Fruit fly (Drosophila melanogaster) whole organism, embryonic: ENCODE measurements around the gene CG31680.

Experiments
- Abd-B ChIP-seq: fragments of 200-800 bp; sonication (Bioruptor generic); optimal IDR thresholded peaks from 2 replicates; lab custom pipeline; 2018; ENCODE audit warnings: missing biosample characterization, mild to moderate bottlenecking, missing genetic modification characterization, moderate library complexity
- Aef1 ChIP-seq: fragments of 200-800 bp; sonication (Bioruptor generic); IDR thresholded peaks from 3 replicates; pipeline ENCODE4 v1.3.6; 2022; ENCODE audit warnings: missing biosample characterization, missing genetic modification characterization
- Atf6 ChIP-seq: fragments of 200-800 bp; sonication (Bioruptor generic); IDR thresholded peaks from 2 replicates; pipeline ENCODE4 v1.3.6; 2022; ENCODE audit warnings: missing biosample characterization, missing genetic modification characterization
- C15 ChIP-seq: fragments of 200-800 bp; sonication (Bioruptor generic); IDR thresholded peaks from 3 replicates; pipeline ENCODE4 v1.3.6; 2022; ENCODE audit warnings: missing biosample characterization, missing genetic modification characterization
- CG10321 ChIP-seq: fragments of 200-800 bp; sonication (Bioruptor generic); IDR thresholded peaks from 2 replicates; pipeline ENCODE4 v1.3.6; 2022; ENCODE audit warnings: missing biosample characterization, missing genetic modification characterization
- CG10462 ChIP-seq: fragments of 200-800 bp; sonication (Bioruptor generic); optimal IDR thresholded peaks from 2 replicates; lab custom pipeline; 2016; ENCODE audit warnings: missing biosample characterization, missing genetic modification characterization
- CG12155 ChIP-seq: fragments of 200-800 bp; sonication (Bioruptor generic); optimal IDR thresholded peaks from 3 replicates; lab custom pipeline; 2016; ENCODE audit warnings: missing biosample characterization, missing genetic modification characterization
- CG12391 ChIP-seq: fragments of 200-800 bp; sonication (Bioruptor generic); optimal IDR thresholded peaks from 3 replicates; lab custom pipeline; 2018; ENCODE audit warnings: missing biosample characterization, mild to moderate bottlenecking, missing genetic modification characterization, moderate library complexity
- CG14014 ChIP-seq: fragments of 200-800 bp; sonication (Bioruptor generic); IDR thresholded peaks from 2 replicates; pipeline ENCODE4 v1.3.6; 2022; ENCODE audit warnings: missing biosample characterization, missing genetic modification characterization
- CG14710 ChIP-seq: fragments of 200-800 bp; sonication (Bioruptor generic); optimal IDR thresholded peaks from 3 replicates; lab custom pipeline; 2019; ENCODE audit warnings: missing biosample characterization, mild to moderate bottlenecking, missing genetic modification characterization, moderate library complexity
- CG16863 ChIP-seq: fragments of 200-800 bp; sonication (Bioruptor generic); optimal IDR thresholded peaks from 3 replicates; lab custom pipeline; 2016; ENCODE audit warnings: missing biosample characterization, missing genetic modification characterization
- CG17328 ChIP-seq: fragments of 200-800 bp; sonication (Bioruptor generic); IDR thresholded peaks from 2 replicates; pipeline ENCODE4 v1.3.6; 2022; ENCODE audit warnings: missing biosample characterization, missing genetic modification characterization
- CG18262 ChIP-seq: fragments of 200-800 bp; optimal IDR thresholded peaks from 3 replicates; lab custom pipeline; 2019; ENCODE audit warnings: missing biosample characterization, mild to moderate bottlenecking, missing genetic modification characterization, moderate library complexity
- CG31365 ChIP-seq: fragments of 200-800 bp; sonication (Bioruptor generic); optimal IDR thresholded peaks from 2 replicates; lab custom pipeline; 2018; ENCODE audit warnings: missing biosample characterization, mild to moderate bottlenecking, missing genetic modification characterization
- CG34224 ChIP-seq: fragments of 200-800 bp; sonication (Bioruptor generic); IDR thresholded peaks from 3 replicates; pipeline ENCODE4 v1.3.6; 2022; ENCODE audit warnings: missing biosample characterization, missing genetic modification characterization; ENCODE audit not compliant: partially characterized antibody
- CG7556 ChIP-seq: fragments of 200-800 bp; sonication (Bioruptor generic); optimal IDR thresholded peaks from 2 replicates; lab custom pipeline; 2017; ENCODE audit warnings: missing biosample characterization, mild to moderate bottlenecking, missing genetic modification characterization
- CG8281 ChIP-seq: fragments of 200-800 bp; sonication (Bioruptor generic); optimal IDR thresholded peaks from 2 replicates; lab custom pipeline; 2018; ENCODE audit warnings: missing biosample characterization, mild to moderate bottlenecking, missing genetic modification characterization, moderate library complexity
- CG9215 ChIP-seq: fragments of 200-800 bp; sonication (Bioruptor generic); IDR thresholded peaks from 2 replicates; pipeline ENCODE4 v1.3.6; 2022; ENCODE audit warnings: missing biosample characterization, missing genetic modification characterization
- CG9876 ChIP-seq: fragments of 200-800 bp; sonication (Bioruptor generic); optimal IDR thresholded peaks from 2 replicates; lab custom pipeline; 2016; ENCODE audit warnings: missing biosample characterization, missing genetic modification characterization
- Chrac-16 ChIP-seq: fragments of 200-800 bp; sonication (Bioruptor generic); optimal IDR thresholded peaks from 3 replicates; lab custom pipeline; 2016; ENCODE audit warnings: missing biosample characterization, missing genetic modification characterization
- D19B ChIP-seq: fragments of 200-800 bp; sonication (Bioruptor generic); optimal IDR thresholded peaks from 2 replicates; lab custom pipeline; 2017; ENCODE audit warnings: missing biosample characterization, mild to moderate bottlenecking, missing genetic modification characterization
- Deaf1 ChIP-seq: fragments of 200-800 bp; optimal IDR thresholded peaks from 3 replicates; lab custom pipeline; 2019; ENCODE audit warnings: missing biosample characterization, mild to moderate bottlenecking, missing genetic modification characterization, moderate library complexity
- Dref ChIP-seq: fragments of 200-800 bp; sonication (Bioruptor generic); IDR thresholded peaks from 2 replicates; pipeline ENCODE4 v1.3.6; 2022; ENCODE audit warnings: missing biosample characterization, missing genetic modification characterization
- Drgx ChIP-seq: fragments of 200-800 bp; sonication (Bioruptor generic); IDR thresholded peaks from 2 replicates; pipeline ENCODE4 v1.3.6; 2022; ENCODE audit warnings: missing biosample characterization, missing genetic modification characterization
- E2f1 ChIP-seq: fragments of 200-800 bp; sonication (Bioruptor generic); IDR thresholded peaks from 2 replicates; pipeline ENCODE4 v1.3.6; 2022; ENCODE audit warnings: missing biosample characterization, missing genetic modification characterization
- Ets65A ChIP-seq: fragments of 200-800 bp; sonication (Bioruptor generic); peaks from one replicate; lab custom pipeline; 2016; ENCODE audit warnings: missing biosample characterization, missing genetic modification characterization
- Fer3 ChIP-seq: fragments of 200-800 bp; sonication (Bioruptor generic); optimal IDR thresholded peaks from 2 replicates; lab custom pipeline; 2018; ENCODE audit warnings: missing biosample characterization, mild to moderate bottlenecking, missing genetic modification characterization, moderate library complexity
- HmgD ChIP-seq: fragments of 200-800 bp; sonication (Bioruptor generic); optimal IDR thresholded peaks from 3 replicates; lab custom pipeline; 2016; ENCODE audit warnings: missing biosample characterization, missing genetic modification characterization
- Kr ChIP-seq: fragments of 200-800 bp; sonication (Bioruptor generic); optimal IDR thresholded peaks from 2 replicates; lab custom pipeline; 2017; ENCODE audit warnings: missing biosample characterization, mild to moderate bottlenecking, missing genetic modification characterization
- Ravus ChIP-seq: fragments of 200-800 bp; sonication (Bioruptor generic); IDR thresholded peaks from 2 replicates; pipeline ENCODE4 v1.3.6; 2022; ENCODE audit warnings: missing biosample characterization, missing genetic modification characterization
- Rx ChIP-seq: fragments of 200-800 bp; sonication (Bioruptor generic); IDR thresholded peaks from 2 replicates; pipeline ENCODE4 v1.3.6; 2022; ENCODE audit warnings: missing biosample characterization, missing genetic modification characterization
- Xrp1 ChIP-seq: fragments of 200-800 bp; sonication (Bioruptor generic); IDR thresholded peaks from 2 replicates; pipeline ENCODE4 v1.3.6; 2022; ENCODE audit warnings: missing biosample characterization, missing genetic modification characterization
- ab ChIP-seq: fragments of 200-800 bp; sonication (Bioruptor generic); optimal IDR thresholded peaks from 2 replicates; lab custom pipeline; 2016; ENCODE audit warnings: missing biosample characterization, missing genetic modification characterization
- aop ChIP-seq: fragments of 200-800 bp; sonication (Bioruptor generic); IDR thresholded peaks from 2 replicates; pipeline ENCODE4 v1.3.6; 2022; ENCODE audit warnings: missing biosample characterization, missing genetic modification characterization
- ash1 ChIP-seq: fragments of 200-800 bp; sonication (Bioruptor generic); optimal IDR thresholded peaks from 2 replicates; lab custom pipeline; 2018; ENCODE audit warnings: missing biosample characterization, mild to moderate bottlenecking, missing genetic modification characterization
- caup ChIP-seq: fragments of 200-800 bp; sonication (Bioruptor generic); optimal IDR thresholded peaks from 3 replicates; lab custom pipeline; 2017; ENCODE audit warnings: missing biosample characterization, mild to moderate bottlenecking, missing genetic modification characterization, moderate library complexity; ENCODE audit not compliant: severe bottlenecking
- crc ChIP-seq: fragments of 200-800 bp; sonication (Bioruptor generic); optimal IDR thresholded peaks from 2 replicates; lab custom pipeline; 2016; ENCODE audit warnings: missing biosample characterization, missing genetic modification characterization
- dati ChIP-seq: fragments of 200-800 bp; sonication (Bioruptor generic); IDR thresholded peaks from 2 replicates; pipeline ENCODE4 v1.3.6; 2022; ENCODE audit warnings: missing biosample characterization, missing genetic modification characterization
- dpn ChIP-seq, 2 experiments: fragments of 200-800 bp; sonication (Bioruptor generic); optimal IDR thresholded peaks; 3 replicates each; lab custom pipeline; 2016; ENCODE audit warnings: missing biosample characterization in 2 of 2, missing genetic modification characterization in 2 of 2
- eve ChIP-seq, 2 experiments: fragments of >200 bp; optimal IDR thresholded peaks; 2 replicates each; lab custom pipeline; 2017; ENCODE audit warnings: missing biosample characterization in 2 of 2, missing genetic modification characterization in 2 of 2
- ftz-f1 ChIP-seq: fragments of 200-800 bp; sonication (Bioruptor generic); optimal IDR thresholded peaks from 2 replicates; lab custom pipeline; 2016; ENCODE audit warnings: missing biosample characterization, missing genetic modification characterization
- gcm ChIP-seq: fragments of 200-800 bp; sonication (Bioruptor generic); optimal IDR thresholded peaks from 2 replicates; lab custom pipeline; 2019; ENCODE audit warnings: missing biosample characterization, mild to moderate bottlenecking, missing genetic modification characterization, moderate library complexity
- ind ChIP-seq: fragments of 200-800 bp; sonication (Bioruptor generic); optimal IDR thresholded peaks from 3 replicates; lab custom pipeline; 2016; ENCODE audit warnings: missing biosample characterization, missing genetic modification characterization
- mam ChIP-seq: fragments of 200-800 bp; sonication (Bioruptor generic); optimal IDR thresholded peaks from 3 replicates; lab custom pipeline; 2016; ENCODE audit warnings: missing biosample characterization, missing genetic modification characterization
- schlank ChIP-seq: fragments of 200-800 bp; sonication (Bioruptor generic); optimal IDR thresholded peaks from 2 replicates; lab custom pipeline; 2018; ENCODE audit warnings: missing biosample characterization, mild to moderate bottlenecking, missing genetic modification characterization
- sim ChIP-seq: fragments of 200-800 bp; sonication (Bioruptor generic); IDR thresholded peaks from 2 replicates; pipeline ENCODE4 v1.3.6; 2022; ENCODE audit warnings: missing biosample characterization, missing genetic modification characterization
- slou ChIP-seq: fragments of 200-800 bp; sonication (Bioruptor generic); optimal IDR thresholded peaks from 3 replicates; lab custom pipeline; 2016; ENCODE audit warnings: missing biosample characterization, missing genetic modification characterization
- slp2 ChIP-seq: fragments of 200-800 bp; sonication (Bioruptor generic); optimal IDR thresholded peaks from 2 replicates; lab custom pipeline; 2016; ENCODE audit warnings: missing biosample characterization, missing genetic modification characterization
- sob ChIP-seq: fragments of 200-800 bp; sonication (Bioruptor generic); IDR thresholded peaks from 2 replicates; pipeline ENCODE4 v1.3.6; 2022; ENCODE audit warnings: missing biosample characterization, missing genetic modification characterization
- toy ChIP-seq: fragments of 200-800 bp; sonication (Bioruptor generic); IDR thresholded peaks from 2 replicates; pipeline ENCODE4 v1.3.6; 2022; ENCODE audit warnings: missing biosample characterization, missing genetic modification characterization
- trh ChIP-seq: fragments of 200-800 bp; sonication (Bioruptor generic); optimal IDR thresholded peaks from 2 replicates; lab custom pipeline; 2016; ENCODE audit warnings: missing biosample characterization, missing genetic modification characterization
- tup ChIP-seq: fragments of 200-800 bp; sonication (Bioruptor generic); optimal IDR thresholded peaks from 2 replicates; lab custom pipeline; 2016; ENCODE audit warnings: missing biosample characterization, mild to moderate bottlenecking, missing genetic modification characterization, moderate library complexity
- yki ChIP-seq: fragments of >200 bp; optimal IDR thresholded peaks from 3 replicates; lab custom pipeline; 2018

CG31680 gene

dm6 chr2L:20656110-20656509 is 16.2 kb downstream of the CG31680 start, which contains the start of the genes brun and CG2614 (continued):
- TF ChIP-seq CG31365 (no peak), dati (GFP tag; lab: Robert Waterston, UW) (no peak), CG7556 (no peak), CG10321 (GFP tag; lab: Robert Waterston, UW) (no peak), yki (lab: Kevin White, UChicago) (no peak), ab (no peak), Drgx (no peak), tup (GFP tag; lab: Kevin White, UChicago) (peak; percentile 16), sob (GFP tag; lab: Robert Waterston, UW) (peak; percentile 85), Xrp1 (GFP tag; lab: Robert Waterston, UW) (peak; percentile 69), trh (GFP tag; lab: Kevin White, UChicago) (peak; percentile 31), Dref (peak; percentile 58; the same call in 1 of the 2 replicates), C15 (GFP tag; lab: Robert Waterston, UW) (0 out of 3 replicates have a peak, but pooled peaks have one; percentile 52), mam (peak; percentile 82), Aef1 (peak; percentile 80), CG14710 (tag; lab: Kevin White, UChicago) (peak; percentile 86), ash1 (GFP tag; lab: Kevin White, UChicago) (no peak), schlank (no peak), CG8281 (no peak), CG9876 (GFP tag; lab: Kevin White, UChicago) (peak; percentile 62), caup (peak; percentile 32), HmgD (GFP tag; lab: Kevin White, UChicago) (peak; percentile 73), Atf6 (GFP tag; lab: Robert Waterston, UW) (peak; percentile 74), Deaf1 (tag; lab: Kevin White, UChicago) (no peak), CG18262 (tag; lab: Kevin White, UChicago) (no peak), CG12155 (GFP tag; lab: Kevin White, UChicago) (peak; percentile 73), sim (GFP tag; lab: Robert Waterston, UW) (no peak), slp2 (GFP tag; lab: Kevin White, UChicago) (peak; percentile 41), CG14014 (GFP tag; lab: Robert Waterston, UW) (peak; percentile 74), CG10462 (GFP tag; lab: Kevin White, UChicago) (peak; percentile 51), CG17328 (GFP tag; lab: Robert Waterston, UW) (peak; percentile 79), dpn (GFP tag; optimal IDR thresholded peaks at IDR 0.05; lab: Kevin White, UChicago) (peak; percentile 79), D19B (GFP tag; lab: Kevin White, UChicago) (no peak), E2f1 (GFP tag; lab: Robert Waterston, UW) (peak; percentile 66), Fer3 (tag; lab: Kevin White, UChicago) (no peak), Abd-B (GFP tag; lab: Kevin White, UChicago) (no peak), ftz-f1 (GFP tag; lab: Kevin White, UChicago) (peak; percentile 34), CG12391 (tag; lab: Kevin White, UChicago) (peak; percentile 82), CG34224 (GFP tag; lab: Robert Waterston, UW) (peak; percentile 91), eve (GFP tag; optimal IDR thresholded peaks at IDR 0.05; lab: Kevin White, UChicago) (no peak), Ets65A (peak; percentile 97), gcm (no peak), crc (GFP tag; lab: Kevin White, UChicago) (peak; percentile 3), Rx (GFP tag; lab: Robert Waterston, UW) (no peak), Chrac-16 (GFP tag; lab: Kevin White, UChicago) (peak; percentile 71), aop (no peak), slou (GFP tag; lab: Kevin White, UChicago) (no peak), Kr (no peak), CG9215 (GFP tag; lab: Robert Waterston, UW) (peak; percentile 97), CG16863 (GFP tag; lab: Kevin White, UChicago) (peak; percentile 53), toy (GFP tag; lab: Robert Waterston, UW) (no peak), Ravus (GFP tag; lab: Robert Waterston, UW) (0 out of 2 replicates have a peak, but pooled peaks have one; percentile 5), ind (GFP tag; lab: Kevin White, UChicago) (peak; percentile 75)
